Worm (Caenorhabditis elegans) whole organism, mixed stage, embryonic: ENCODE measurements around the gene nst-1.

ENCODE experiments used
- M03D4.4 ChIP-seq: sonication (generic microtip); optimal IDR thresholded peaks from 2 replicates; lab custom pipeline; 2017; ENCODE audit warnings: mild to moderate bottlenecking, missing genetic modification characterization, missing compliant biosample characterization
- bed-3 ChIP-seq: fragments of 200-800 bp; sonication (Bioruptor generic); optimal IDR thresholded peaks from 3 replicates; lab custom pipeline; 2018; ENCODE audit warnings: mild to moderate bottlenecking, missing genetic modification characterization, moderate library complexity, missing compliant biosample characterization
- blmp-1 ChIP-seq: fragments of 150-350 bp; optimal IDR thresholded peaks from 2 replicates; lab custom pipeline; 2014; ENCODE audit warnings: missing biosample characterization, missing genetic modification characterization
- ceh-43 ChIP-seq: fragments of 200-800 bp; sonication (Bioruptor generic); optimal IDR thresholded peaks from 2 replicates; lab custom pipeline; 2018; ENCODE audit warnings: mild to moderate bottlenecking, missing genetic modification characterization, moderate library complexity, missing compliant biosample characterization
- ceh-83 ChIP-seq: fragments of 200-800 bp; sonication (Bioruptor generic); optimal IDR thresholded peaks from 2 replicates; lab custom pipeline; 2018; ENCODE audit warnings: mild to moderate bottlenecking, missing genetic modification characterization, missing compliant biosample characterization
- elt-1 ChIP-seq: sonication (generic microtip); optimal IDR thresholded peaks from 2 replicates; lab custom pipeline; 2017; ENCODE audit warnings: missing genetic modification characterization, mild to moderate bottlenecking, missing compliant biosample characterization, antibody characterized with exemption, moderate library complexity, borderline replicate concordance; ENCODE audit not compliant: insufficient read depth
- elt-3 ChIP-seq: fragments of 150-350 bp; optimal IDR thresholded peaks from 2 replicates; lab custom pipeline; 2014; ENCODE audit warnings: missing biosample characterization, missing genetic modification characterization
- flh-1 ChIP-seq: fragments of 200-800 bp; sonication (Bioruptor generic); optimal IDR thresholded peaks from 2 replicates; lab custom pipeline; 2018; ENCODE audit warnings: mild to moderate bottlenecking, missing genetic modification characterization, moderate library complexity, missing compliant biosample characterization
- ham-2 ChIP-seq: fragments of 200-800 bp; sonication (Bioruptor generic); optimal IDR thresholded peaks from 2 replicates; lab custom pipeline; 2018; ENCODE audit warnings: mild to moderate bottlenecking, missing genetic modification characterization, missing compliant biosample characterization
- lin-13 ChIP-seq: fragments of 150-350 bp; optimal IDR thresholded peaks from 2 replicates; lab custom pipeline; 2014; ENCODE audit warnings: missing biosample characterization, missing genetic modification characterization
- lsy-2 ChIP-seq: fragments of 150-350 bp; optimal IDR thresholded peaks from 2 replicates; lab custom pipeline; 2014; ENCODE audit warnings: missing biosample characterization, missing genetic modification characterization
- mab-5 ChIP-seq: fragments of 150-350 bp; optimal IDR thresholded peaks from 2 replicates; lab custom pipeline; 2014; ENCODE audit warnings: missing biosample characterization, missing genetic modification characterization
- mep-1 ChIP-seq: fragments of 150-350 bp; optimal IDR thresholded peaks from 2 replicates; lab custom pipeline; 2017; ENCODE audit warnings: missing biosample characterization, missing genetic modification reagents, missing genetic modification characterization, inconsistent platforms
- nhr-12 ChIP-seq: fragments of 150-350 bp; optimal IDR thresholded peaks from 2 replicates; lab custom pipeline; 2014; ENCODE audit warnings: missing biosample characterization, missing genetic modification characterization
- nhr-2 ChIP-seq: fragments of 150-350 bp; optimal IDR thresholded peaks from 2 replicates; lab custom pipeline; 2014; ENCODE audit warnings: missing biosample characterization, missing genetic modification characterization
- nhr-237 ChIP-seq: fragments of 150-350 bp; optimal IDR thresholded peaks from 2 replicates; lab custom pipeline; 2014; ENCODE audit warnings: missing biosample characterization, missing genetic modification characterization
- nhr-76 ChIP-seq: sonication (generic microtip); optimal IDR thresholded peaks from 2 replicates; lab custom pipeline; 2017; ENCODE audit warnings: missing biosample characterization, missing genetic modification characterization
- sem-2 ChIP-seq: fragments of 200-800 bp; sonication (Bioruptor generic); optimal IDR thresholded peaks from 2 replicates; lab custom pipeline; 2018; ENCODE audit warnings: mild to moderate bottlenecking, missing genetic modification characterization, missing compliant biosample characterization
- snpc-4 ChIP-seq: fragments of 150-350 bp; optimal IDR thresholded peaks from 2 replicates; lab custom pipeline; 2014; ENCODE audit warnings: missing biosample characterization, missing genetic modification characterization
- sptf-1 ChIP-seq: sonication (generic microtip); optimal IDR thresholded peaks from 2 replicates; lab custom pipeline; 2017; ENCODE audit warnings: mild to moderate bottlenecking, missing genetic modification characterization, moderate library complexity, missing compliant biosample characterization
- tbx-8 ChIP-seq: fragments of 200-800 bp; sonication (Bioruptor generic); optimal IDR thresholded peaks from 2 replicates; lab custom pipeline; 2018; ENCODE audit warnings: mild to moderate bottlenecking, missing genetic modification characterization, moderate library complexity, missing compliant biosample characterization
- unc-120 ChIP-seq: sonication (generic microtip); optimal IDR thresholded peaks from 2 replicates; lab custom pipeline; 2017; ENCODE audit warnings: missing genetic modification characterization, missing compliant biosample characterization; ENCODE audit not compliant: poor library complexity, severe bottlenecking
- unc-39 ChIP-seq: fragments of 150-350 bp; optimal IDR thresholded peaks from 2 replicates; lab custom pipeline; 2014; ENCODE audit warnings: missing biosample characterization, missing genetic modification characterization
- zip-8 ChIP-seq: fragments of 150-350 bp; optimal IDR thresholded peaks from 2 replicates; lab custom pipeline; 2014; ENCODE audit warnings: missing biosample characterization, missing genetic modification characterization
- ztf-11 ChIP-seq: fragments of 150-350 bp; optimal IDR thresholded peaks from 2 replicates; lab custom pipeline; 2014; ENCODE audit warnings: missing biosample characterization, missing genetic modification characterization

Gene nst-1

DNA sequence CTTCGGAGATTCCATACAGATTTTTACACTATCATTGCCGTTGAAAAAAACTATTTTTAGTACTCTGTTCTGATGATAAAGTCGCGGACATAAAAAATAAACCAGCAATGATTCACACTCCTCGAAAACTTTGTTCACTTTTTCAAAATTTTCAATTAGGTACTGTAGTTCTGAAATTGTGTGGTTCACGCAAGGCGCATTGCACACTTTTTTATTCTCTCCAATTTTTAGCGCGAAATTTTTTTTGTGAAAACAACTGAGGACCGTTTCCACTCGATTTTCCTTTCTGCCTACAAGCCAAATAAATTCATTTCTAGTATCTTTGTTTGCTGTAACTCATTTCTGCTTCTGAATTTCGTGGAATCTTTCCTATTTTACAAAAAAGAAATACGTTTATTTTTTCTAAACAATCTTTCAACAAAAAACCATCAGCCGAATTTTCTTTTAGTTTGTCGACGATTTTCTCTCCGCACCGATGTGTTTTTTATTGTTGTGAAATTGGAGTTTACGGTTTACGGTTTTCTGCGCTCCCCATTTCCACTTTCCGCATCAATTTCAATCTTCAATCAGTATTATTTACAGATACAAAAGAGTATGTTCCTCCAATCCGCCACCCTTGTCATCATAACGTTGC is 29.7 kb downstream of the nst-1 start, which contains the start of gene F35C11.5:
Gene F35C11.5 (plus strand): TSS at position 584 of the 634 bp plus-strand sequence.
- TF ChIP-seq mep-1 (tag; lab: Kevin White, UChicago) (no peak), ceh-83 (GFP tag; lab: Kevin White, UChicago) (no peak), snpc-4 (tag; lab: Kevin White, UChicago) (no peak), ceh-43 (GFP tag; lab: Kevin White, UChicago) (no peak), lsy-2 (tag; lab: Kevin White, UChicago) (no peak), tbx-8 (GFP tag; lab: Kevin White, UChicago) (no peak), elt-1 (tag; lab: Kevin White, UChicago) (no peak), lin-13 (no peak), flh-1 (GFP tag; lab: Kevin White, UChicago) (no peak)

DNA sequence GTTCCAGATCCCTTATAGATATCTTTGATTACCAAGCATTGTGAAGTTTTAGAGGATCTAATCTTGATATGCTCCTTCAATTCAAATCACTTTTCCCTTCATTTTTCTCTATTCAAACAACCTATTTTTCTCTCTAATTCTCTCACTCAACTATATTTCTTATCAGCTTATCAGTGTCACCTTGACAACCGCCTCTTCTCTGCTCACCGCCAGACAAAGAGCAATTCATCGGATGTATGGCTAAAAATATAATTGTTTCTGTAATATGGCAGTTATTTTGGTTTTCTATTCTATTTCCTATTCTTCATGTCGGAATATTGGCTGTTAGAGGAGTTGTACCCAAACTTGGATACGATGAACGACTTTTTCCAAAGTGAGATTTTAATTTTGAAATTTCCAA is 33.3 kb downstream of the nst-1 start:
- TF ChIP-seq snpc-4 (tag; lab: Kevin White, UChicago) (no peak), sem-2 (GFP tag; lab: Kevin White, UChicago) (no peak), ceh-83 (GFP tag; lab: Kevin White, UChicago) (no peak), unc-39 (tag; lab: Kevin White, UChicago) (no peak), lsy-2 (tag; lab: Kevin White, UChicago) (no peak), sptf-1 (tag; lab: Kevin White, UChicago) (no peak), nhr-12 (no peak), ham-2 (GFP tag; lab: Kevin White, UChicago) (no peak)

- no peak for TF ChIP-seq nhr-76 (tag; lab: Kevin White, UChicago)
- no peak for TF ChIP-seq sem-2 (GFP tag; lab: Kevin White, UChicago)
- TF ChIP-seq lsy-2 (tag; lab: Kevin White, UChicago): no peak
- TF ChIP-seq unc-120 (tag; lab: Kevin White, UChicago): no peak
- TF ChIP-seq ceh-83 (GFP tag; lab: Kevin White, UChicago): no peak
- no peak for TF ChIP-seq unc-39 (tag; lab: Kevin White, UChicago)
- TF ChIP-seq blmp-1: no peak
- no peak for TF ChIP-seq bed-3 (GFP tag; lab: Kevin White, UChicago)
- TF ChIP-seq nhr-237 (tag; lab: Kevin White, UChicago): no peak
- no peak for TF ChIP-seq ztf-11 (tag; lab: Kevin White, UChicago)
- TF ChIP-seq ham-2 (GFP tag; lab: Kevin White, UChicago): no peak
Measured at ce11 chrII:8248745-8249144, 34.3 kb downstream of the nst-1 start, which contains the start of the genes F35C11.2 and F35C11.4. Gene F35C11.2 (minus strand): TSS chrII:8248834. Gene F35C11.4 (plus strand): TSS chrII:8249004.

DNA sequence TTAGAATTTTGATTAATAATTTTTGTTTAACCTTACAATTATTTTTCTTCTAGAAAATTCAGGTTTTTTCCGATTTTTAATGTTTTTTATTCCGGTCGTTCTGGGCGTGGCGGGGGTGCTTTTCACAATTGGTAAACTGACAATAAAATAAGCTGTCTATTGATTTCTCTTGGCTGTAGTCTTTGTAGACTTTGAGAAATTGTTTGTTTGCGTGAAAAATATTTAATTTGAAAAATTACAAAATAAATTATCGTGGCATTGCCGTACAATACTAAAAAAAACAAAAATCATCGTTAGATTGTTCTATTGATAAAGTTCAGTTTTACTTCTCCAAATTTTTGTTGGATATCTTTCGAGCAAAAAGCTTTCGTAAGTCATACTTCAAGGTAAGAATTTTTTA is 36.5 kb downstream of the nst-1 start, which contains the start of gene F35C11.3:
Gene F35C11.3 (plus strand): TSS at position 301 of the 400 bp plus-strand sequence.
- TF ChIP-seq ztf-11 (tag; lab: Kevin White, UChicago): no peak
- TF ChIP-seq blmp-1: no peak
- TF ChIP-seq zip-8 (tag; lab: Kevin White, UChicago): no peak
- TF ChIP-seq nhr-237 (tag; lab: Kevin White, UChicago): no peak
- no peak for TF ChIP-seq sem-2 (GFP tag; lab: Kevin White, UChicago)
- no peak for TF ChIP-seq elt-3 (tag; lab: Kevin White, UChicago)
- no peak for TF ChIP-seq snpc-4 (tag; lab: Kevin White, UChicago)
- no peak for TF ChIP-seq tbx-8 (GFP tag; lab: Kevin White, UChicago)
- TF ChIP-seq unc-39 (tag; lab: Kevin White, UChicago): no peak

DNA sequence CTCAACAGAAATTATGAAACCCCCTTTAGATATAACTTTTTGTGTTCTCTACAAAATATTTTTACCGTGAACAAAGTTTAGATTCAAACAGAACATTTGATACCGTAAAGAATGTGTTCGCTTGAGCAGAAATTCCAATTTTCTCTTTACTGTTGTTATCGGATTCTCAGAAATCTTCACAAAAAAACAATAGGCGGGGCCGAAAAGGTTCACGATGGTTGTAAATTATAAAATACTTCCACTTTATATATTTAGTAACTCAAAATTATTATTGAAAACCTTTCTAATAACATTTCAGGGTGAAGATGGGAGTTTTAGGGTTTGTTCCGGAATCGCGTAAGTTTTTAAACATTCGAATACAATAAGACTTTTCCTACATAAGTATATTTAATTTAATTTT is 44.9 kb downstream of the nst-1 start, which contains the start of gene nlp-5:
Gene nlp-5 (plus strand): TSS at position 301 of the 400 bp plus-strand sequence.
- no peak for TF ChIP-seq mab-5 (tag; lab: Kevin White, UChicago)
- no peak for TF ChIP-seq lin-13
- no peak for TF ChIP-seq ceh-83 (GFP tag; lab: Kevin White, UChicago)
- TF ChIP-seq elt-3 (tag; lab: Kevin White, UChicago): no peak
- TF ChIP-seq M03D4.4 (tag; lab: Kevin White, UChicago): no peak
- TF ChIP-seq ham-2 (GFP tag; lab: Kevin White, UChicago): no peak
- no peak for TF ChIP-seq snpc-4 (tag; lab: Kevin White, UChicago)
- no peak for TF ChIP-seq nhr-2 (tag; lab: Kevin White, UChicago)
- TF ChIP-seq, all 35 proteins: peak for 0

- TF ChIP-seq sptf-1 (tag; lab: Kevin White, UChicago): no peak
- TF ChIP-seq snpc-4 (tag; lab: Kevin White, UChicago): no peak
- no peak for TF ChIP-seq mab-5 (tag; lab: Kevin White, UChicago)
- TF ChIP-seq, all 35 proteins: peak for 0
Measured at ce11 chrII:8232489-8232888, 50.5 kb downstream of the nst-1 start, which contains the start of gene M110.7. Gene M110.7 (plus strand): TSS chrII:8232789.
